Fruit fly (Drosophila melanogaster) whole organism, adult: Measurements from ENCODE around the gene Ubr3.

Experiments used
- CG11617 ChIP-seq: fragments of 200-800 bp; sonication (Bioruptor generic); optimal IDR thresholded peaks from 2 replicates; lab custom pipeline; 2017; ENCODE audit warnings: mild to moderate bottlenecking, missing biosample characterization, missing genetic modification reagents, missing genetic modification characterization
- CG12768 ChIP-seq: fragments of 200-800 bp; sonication (Bioruptor generic); optimal IDR thresholded peaks from 2 replicates; lab custom pipeline; 2017; ENCODE audit warnings: missing biosample characterization, missing genetic modification characterization, mild to moderate bottlenecking, moderate library complexity, missing genetic modification reagents
- CG14711 ChIP-seq: fragments of 200-800 bp; sonication (Bioruptor generic); optimal IDR thresholded peaks from 2 replicates; lab custom pipeline; 2018; ENCODE audit warnings: missing biosample characterization, mild to moderate bottlenecking, missing genetic modification characterization, moderate library complexity
- CG33017 ChIP-seq: fragments of 200-800 bp; sonication (Bioruptor generic); optimal IDR thresholded peaks from 2 replicates; lab custom pipeline; 2018; ENCODE audit warnings: missing biosample characterization, mild to moderate bottlenecking, missing genetic modification characterization, moderate library complexity
- CG5204 ChIP-seq: fragments of 200-800 bp; sonication (Bioruptor generic); optimal IDR thresholded peaks from 2 replicates; lab custom pipeline; 2016; ENCODE audit warnings: missing biosample characterization, missing genetic modification characterization
- Clk ChIP-seq: fragments of 200-800 bp; sonication (Bioruptor generic); optimal IDR thresholded peaks from 2 replicates; lab custom pipeline; 2017; ENCODE audit warnings: missing biosample characterization, missing genetic modification characterization
- Crg-1 ChIP-seq: fragments of 200-800 bp; sonication (Bioruptor generic); optimal IDR thresholded peaks from 2 replicates; lab custom pipeline; 2016; ENCODE audit warnings: missing biosample characterization, missing genetic modification characterization
- Hr96 ChIP-seq: fragments of 200-800 bp; sonication (Bioruptor generic); optimal IDR thresholded peaks from 2 replicates; lab custom pipeline; 2016; ENCODE audit warnings: missing biosample characterization, missing genetic modification characterization
- Mnt ChIP-seq: fragments of 200-800 bp; sonication (Bioruptor generic); optimal IDR thresholded peaks from 2 replicates; lab custom pipeline; 2016; ENCODE audit warnings: missing biosample characterization, mild to moderate bottlenecking, missing genetic modification characterization
- cic ChIP-seq: fragments of 200-800 bp; sonication (Bioruptor generic); optimal IDR thresholded peaks from 2 replicates; lab custom pipeline; 2017; ENCODE audit warnings: missing biosample characterization, mild to moderate bottlenecking, missing genetic modification characterization, moderate library complexity
- cnc ChIP-seq, 2 experiments: fragments of >200 bp; optimal IDR thresholded peaks; 2 replicates each; lab custom pipeline; 2017
- kay ChIP-seq: fragments of 200-800 bp; sonication (Bioruptor generic); peaks from one replicate; lab custom pipeline; 2016; ENCODE audit warnings: missing biosample characterization, missing genetic modification characterization, borderline replicate concordance
- pad ChIP-seq: fragments of 200-800 bp; sonication (Bioruptor generic); optimal IDR thresholded peaks from 3 replicates; lab custom pipeline; 2017; ENCODE audit warnings: missing biosample characterization, missing genetic modification characterization, mild to moderate bottlenecking, moderate library complexity, missing genetic modification reagents
- toe ChIP-seq: fragments of 200-800 bp; sonication (Bioruptor generic); optimal IDR thresholded peaks from 2 replicates; lab custom pipeline; 2016; ENCODE audit warnings: missing biosample characterization, missing genetic modification characterization

- no peak for TF ChIP-seq CG12768
- no peak for TF ChIP-seq CG33017 (tag; lab: Kevin White, UChicago)
- TF ChIP-seq kay (GFP tag; lab: Kevin White, UChicago) = no peak
- TF ChIP-seq CG5204 (GFP tag; lab: Kevin White, UChicago) = no peak
- no peak for TF ChIP-seq pad (GFP tag; lab: Kevin White, UChicago)
- TF ChIP-seq Crg-1 (GFP tag; lab: Kevin White, UChicago) = no peak
- no peak for TF ChIP-seq Mnt (GFP tag; lab: Kevin White, UChicago)
- TF ChIP-seq toe = no peak
- TF ChIP-seq Hr96 (GFP tag; lab: Kevin White, UChicago) = no peak
- TF ChIP-seq CG14711 = no peak
- no peak for TF ChIP-seq cnc (optimal IDR thresholded peaks at IDR 0.05; lab: Kevin White, UChicago)
- no peak for TF ChIP-seq Clk (GFP tag; lab: Kevin White, UChicago)
- TF ChIP-seq cic = no peak
- no peak for TF ChIP-seq CG11617 (GFP tag; lab: Kevin White, UChicago)
Measured at dm6 chrX:7955890-7956289, 20.2 kb downstream of the Ubr3 start, which contains the start of the genes CG15332 and CG15330.
